Worm (Caenorhabditis elegans): ENCODE data around the gene F43C11.7.

F43C11.7 gene

ce11 chrII:2320097-2320496, 15.6 kb upstream of the F43C11.7 start, which contains the start of gene ZK1240.3:
ZK1240.3 (plus strand) TSS chrII:2320334.
- TF ChIP-seq W03F9.2 (tag; optimal IDR thresholded peaks at IDR 0.05) (no peak), him-1 (tag; optimal IDR thresholded peaks at IDR 0.05) (no peak), dao-5 (tag; optimal IDR thresholded peaks at IDR 0.05) (no peak)

- TF ChIP-seq dao-5 (tag; optimal IDR thresholded peaks at IDR 0.05) (no peak), W03F9.2 (tag; optimal IDR thresholded peaks at IDR 0.05) (no peak), him-1 (tag; optimal IDR thresholded peaks at IDR 0.05) (no peak)
Observed at ce11 chrII:2322857-2323518, 12.7 kb upstream of the F43C11.7 start, which contains the start of the genes ZK1240.6 and ZK1240.2. ZK1240.6 (minus strand) TSS chrII:2322907. ZK1240.2 (plus strand) TSS chrII:2323376.

- TF ChIP-seq dao-5 (tag; optimal IDR thresholded peaks at IDR 0.05): no peak
- TF ChIP-seq him-1 (tag; optimal IDR thresholded peaks at IDR 0.05): no peak
- TF ChIP-seq W03F9.2 (tag; optimal IDR thresholded peaks at IDR 0.05): no peak
Observed at ce11 chrII:2324956-2325355, 10.7 kb upstream of the F43C11.7 start, which contains the start of gene ZK1240.11. ZK1240.11 (plus strand) TSS chrII:2325256.

- TF ChIP-seq dao-5 (tag; optimal IDR thresholded peaks at IDR 0.05) (no peak), him-1 (tag; optimal IDR thresholded peaks at IDR 0.05) (no peak), W03F9.2 (tag; optimal IDR thresholded peaks at IDR 0.05) (no peak)
Observed at ce11 chrII:2328963-2329442, 6.7 kb upstream of the F43C11.7 start, which contains the start of the genes ZK1240.8 and ZK1240.1. ZK1240.8 (minus strand) TSS chrII:2329063. ZK1240.1 (plus strand) TSS chrII:2329392.

ce11 chrII:2330462-2330861, 5.2 kb upstream of the F43C11.7 start:
- TF ChIP-seq him-1 (tag; optimal IDR thresholded peaks at IDR 0.05) (no peak), dao-5 (tag; optimal IDR thresholded peaks at IDR 0.05) (no peak), W03F9.2 (tag; optimal IDR thresholded peaks at IDR 0.05) (no peak)

ce11 chrII:2332220-2332619, 3.5 kb upstream of the F43C11.7 start, which contains the start of gene F43C11.8:
F43C11.8 (plus strand) TSS chrII:2332520.
- TF ChIP-seq dao-5 (tag; optimal IDR thresholded peaks at IDR 0.05) (no peak), W03F9.2 (tag; optimal IDR thresholded peaks at IDR 0.05) (no peak), him-1 (tag; optimal IDR thresholded peaks at IDR 0.05) (no peak)

- no peak for TF ChIP-seq him-1 (tag; optimal IDR thresholded peaks at IDR 0.05)
- TF ChIP-seq dao-5 (tag; optimal IDR thresholded peaks at IDR 0.05): no peak
- no peak for TF ChIP-seq W03F9.2 (tag; optimal IDR thresholded peaks at IDR 0.05)
Observed at ce11 chrII:2336177-2336576, 480 bp downstream of the F43C11.7 start.

ce11 chrII:2340974-2341373, 5.3 kb downstream of the F43C11.7 start:
- TF ChIP-seq him-1 (tag; optimal IDR thresholded peaks at IDR 0.05): no peak
- no peak for TF ChIP-seq dao-5 (tag; optimal IDR thresholded peaks at IDR 0.05)
- TF ChIP-seq W03F9.2 (tag; optimal IDR thresholded peaks at IDR 0.05): no peak

- no peak for TF ChIP-seq him-1 (tag; optimal IDR thresholded peaks at IDR 0.05)
- no peak for TF ChIP-seq dao-5 (tag; optimal IDR thresholded peaks at IDR 0.05)
- no peak for TF ChIP-seq W03F9.2 (tag; optimal IDR thresholded peaks at IDR 0.05)
Observed at ce11 chrII:2341515-2341914, 5.8 kb downstream of the F43C11.7 start, which contains the start of gene enri-1. enri-1 (minus strand) TSS chrII:2341615.

- TF ChIP-seq dao-5 (tag; optimal IDR thresholded peaks at IDR 0.05) (no peak), him-1 (tag; optimal IDR thresholded peaks at IDR 0.05) (no peak), W03F9.2 (tag; optimal IDR thresholded peaks at IDR 0.05) (no peak)
Observed at ce11 chrII:2342004-2342479, 6.3 kb downstream of the F43C11.7 start, which contains the start of gene F43C11.6. F43C11.6 (plus strand) TSS chrII:2342429.

- no peak for TF ChIP-seq him-1 (tag; optimal IDR thresholded peaks at IDR 0.05)
- no peak for TF ChIP-seq W03F9.2 (tag; optimal IDR thresholded peaks at IDR 0.05)
- no peak for TF ChIP-seq dao-5 (tag; optimal IDR thresholded peaks at IDR 0.05)
Observed at ce11 chrII:2346672-2347071, 11.0 kb downstream of the F43C11.7 start, which contains the start of gene F43C11.4. F43C11.4 (plus strand) TSS chrII:2346972.

- TF ChIP-seq him-1 (tag; optimal IDR thresholded peaks at IDR 0.05): no peak
- no peak for TF ChIP-seq W03F9.2 (tag; optimal IDR thresholded peaks at IDR 0.05)
- no peak for TF ChIP-seq dao-5 (tag; optimal IDR thresholded peaks at IDR 0.05)
Observed at ce11 chrII:2352546-2352945, 16.8 kb downstream of the F43C11.7 start, which contains the start of gene F43C11.10. F43C11.10 (minus strand) TSS chrII:2352646.

ce11 chrII:2353012-2353411, 17.3 kb downstream of the F43C11.7 start, which contains the start of gene F43C11.3:
F43C11.3 (plus strand) TSS chrII:2353312.
- TF ChIP-seq him-1 (tag; optimal IDR thresholded peaks at IDR 0.05) (no peak), dao-5 (tag; optimal IDR thresholded peaks at IDR 0.05) (no peak), W03F9.2 (tag; optimal IDR thresholded peaks at IDR 0.05) (no peak)

- no peak for TF ChIP-seq dao-5 (tag; optimal IDR thresholded peaks at IDR 0.05)
- no peak for TF ChIP-seq W03F9.2 (tag; optimal IDR thresholded peaks at IDR 0.05)
- TF ChIP-seq him-1 (tag; optimal IDR thresholded peaks at IDR 0.05): no peak
Observed at ce11 chrII:2354476-2354875, 18.8 kb downstream of the F43C11.7 start, which contains the start of gene F43C11.2. F43C11.2 (plus strand) TSS chrII:2354776.
